Fruit fly (Drosophila melanogaster): ENCODE data around the gene Prp6.

The Prp6 gene

DNA sequence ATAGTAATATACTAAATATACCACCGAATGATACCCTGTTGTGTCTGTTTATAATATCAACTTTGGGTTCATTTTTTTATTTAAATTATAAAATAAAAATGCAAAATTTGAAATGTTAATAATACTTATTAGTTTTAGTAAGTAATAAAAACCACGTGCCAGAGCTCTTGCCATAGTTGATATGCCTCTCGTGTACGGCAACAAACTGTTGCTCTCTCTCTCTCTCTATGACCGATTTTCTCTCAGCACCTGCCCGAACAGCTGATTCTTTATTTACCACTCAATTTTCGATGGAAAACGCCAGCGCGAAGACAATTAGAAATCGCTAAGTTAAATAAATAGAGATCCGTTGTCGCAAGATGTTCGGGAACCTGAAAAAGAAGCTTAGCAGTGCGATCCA is 37.7 kb upstream of the Prp6 start, which contains the start of gene Dysb (continued):
- TF ChIP-seq CG34422 (GFP tag; IDR thresholded peaks at IDR 0.05): peak; percentile 89
- no peak for TF ChIP-seq ro (GFP tag; IDR thresholded peaks at IDR 0.05)
- no peak for TF ChIP-seq zf30C (GFP tag; optimal IDR thresholded peaks at IDR 0.05)
- TF ChIP-seq CG10209 (GFP tag; optimal IDR thresholded peaks at IDR 0.05): peak; percentile 88
- TF ChIP-seq BEAF-32 (GFP tag; optimal IDR thresholded peaks at IDR 0.05): no peak
- TF ChIP-seq luna (GFP tag; optimal IDR thresholded peaks at IDR 0.05): peak; percentile 22
- peak; percentile 47 for TF ChIP-seq ac (GFP tag; optimal IDR thresholded peaks at IDR 0.05)
- peak; percentile 72 for TF ChIP-seq trem (tag; optimal IDR thresholded peaks at IDR 0.05)
- TF ChIP-seq dpn (GFP tag; optimal IDR thresholded peaks at IDR 0.05): peak; percentile 62 to 86
- peak; percentile 43; the same call in 1 of the 2 replicates for TF ChIP-seq wor (GFP tag; IDR thresholded peaks at IDR 0.05)
- TF ChIP-seq Doc2 (GFP tag; IDR thresholded peaks at IDR 0.05): no peak
- TF ChIP-seq CG10462 (GFP tag; optimal IDR thresholded peaks at IDR 0.05): peak; percentile 45
- TF ChIP-seq Gsc (GFP tag; IDR thresholded peaks at IDR 0.05): no peak
- TF ChIP-seq CG16813 (GFP tag; IDR thresholded peaks at IDR 0.05; ENCODE audit: partially characterized antibody): no peak
- TF ChIP-seq Pdp1 (GFP tag; optimal IDR thresholded peaks at IDR 0.05): peak; percentile 49 to 61
- TF ChIP-seq gro (GFP tag; optimal IDR thresholded peaks at IDR 0.05): peak; percentile 37
- TF ChIP-seq CG5180 (GFP tag; optimal IDR thresholded peaks at IDR 0.05): peak; percentile 74
- TF ChIP-seq ATbp (GFP tag; optimal IDR thresholded peaks at IDR 0.05): peak; percentile 82
- TF ChIP-seq CG2712 (tag; optimal IDR thresholded peaks at IDR 0.05): peak; percentile 94
- peak; percentile 91 for TF ChIP-seq CG18599 (GFP tag; optimal IDR thresholded peaks at IDR 0.05)
- peak; percentile 73 for TF ChIP-seq CG6683 (GFP tag; optimal IDR thresholded peaks at IDR 0.05)
- peak; percentile 85 for TF ChIP-seq CG15514 (GFP tag; optimal IDR thresholded peaks at IDR 0.05)
- TF ChIP-seq CG1603 (tag; optimal IDR thresholded peaks at IDR 0.05): peak; percentile 61
- TF ChIP-seq Antp (GFP tag; optimal IDR thresholded peaks at IDR 0.05): peak; percentile 48
- peak; percentile 21 for TF ChIP-seq her (GFP tag; optimal IDR thresholded peaks at IDR 0.05)
- TF ChIP-seq br (optimal IDR thresholded peaks at IDR 0.05): no peak
- peak; percentile 64 for TF ChIP-seq CG18011 (GFP tag; optimal IDR thresholded peaks at IDR 0.05)
- TF ChIP-seq CG11695 (GFP tag; IDR thresholded peaks at IDR 0.05): peak; percentile 91
- peak; percentile 95 for TF ChIP-seq chm (GFP tag; IDR thresholded peaks at IDR 0.05)
- peak; percentile 85 for TF ChIP-seq CG3847 (GFP tag; IDR thresholded peaks at IDR 0.05)
- no peak; the same call in none of the 2 replicates for TF ChIP-seq ssp (GFP tag; IDR thresholded peaks at IDR 0.05)
- peak; percentile 82 for TF ChIP-seq CG4730 (GFP tag; IDR thresholded peaks at IDR 0.05)
- TF ChIP-seq CG7357 (GFP tag; IDR thresholded peaks at IDR 0.05): peak; percentile 60; the same call in 1 of the 3 replicates
- peak; percentile 88 for TF ChIP-seq CG34376 (GFP tag; optimal IDR thresholded peaks at IDR 0.05)
- no peak for TF ChIP-seq Opbp (GFP tag; IDR thresholded peaks at IDR 0.05; ENCODE audit: partially characterized antibody)
- TF ChIP-seq sqz (GFP tag; optimal IDR thresholded peaks at IDR 0.05): peak; percentile 82
- TF ChIP-seq jigr1 (GFP tag; IDR thresholded peaks at IDR 0.05): peak; percentile 12; the same call in 1 of the 3 replicates
- peak; percentile 63; the same call in 1 of the 3 replicates for TF ChIP-seq CG2199 (GFP tag; IDR thresholded peaks at IDR 0.05)
- TF ChIP-seq CG14710 (tag; optimal IDR thresholded peaks at IDR 0.05): peak; percentile 85
- peak; percentile 57 for TF ChIP-seq exex (tag; optimal IDR thresholded peaks at IDR 0.05)
- TF ChIP-seq CG11456 (GFP tag; IDR thresholded peaks at IDR 0.05): no peak; the same call in 2 of the 3 replicates
- no peak for TF ChIP-seq dm (GFP tag; optimal IDR thresholded peaks at IDR 0.05)
- TF ChIP-seq sim (GFP tag; IDR thresholded peaks at IDR 0.05): peak; percentile 72
- peak; percentile 73 for TF ChIP-seq psq (GFP tag; optimal IDR thresholded peaks at IDR 0.05)
- TF ChIP-seq cas (GFP tag; IDR thresholded peaks at IDR 0.05): peak; percentile 84
- peak; percentile 10 for TF ChIP-seq Sry-β (GFP tag; optimal IDR thresholded peaks at IDR 0.05)
- TF ChIP-seq eyg (GFP tag; optimal IDR thresholded peaks at IDR 0.05): peak; percentile 46
- peak; percentile 64; the same call in 1 of the 2 replicates for TF ChIP-seq CG6272 (GFP tag; IDR thresholded peaks at IDR 0.05)
- TF ChIP-seq tgo (GFP tag; IDR thresholded peaks at IDR 0.05): peak; percentile 91
- no peak for TF ChIP-seq CG4282 (GFP tag; optimal IDR thresholded peaks at IDR 0.05)
- peak; percentile 50 for TF ChIP-seq gcm2 (GFP tag; optimal IDR thresholded peaks at IDR 0.05)

All from whole organism, embryonic.